Fruit fly (Drosophila melanogaster): ENCODE measurements around the gene PolrMT.

- no peak for TF ChIP-seq pad (GFP tag; optimal IDR thresholded peaks at IDR 0.05)
- TF ChIP-seq Clk (GFP tag; optimal IDR thresholded peaks at IDR 0.05): no peak
- TF ChIP-seq CG33017 (tag; optimal IDR thresholded peaks at IDR 0.05): no peak
- TF ChIP-seq Mnt (GFP tag; optimal IDR thresholded peaks at IDR 0.05): no peak
- TF ChIP-seq tj (GFP tag; optimal IDR thresholded peaks at IDR 0.05): no peak
- TF ChIP-seq CG11617 (GFP tag; optimal IDR thresholded peaks at IDR 0.05): no peak
- no peak for TF ChIP-seq CG7101 (tag; optimal IDR thresholded peaks at IDR 0.05)
- no peak for TF ChIP-seq kay (GFP tag; ENCODE audit: borderline replicate concordance)
- no peak for TF ChIP-seq CG7045 (GFP tag; optimal IDR thresholded peaks at IDR 0.05)
- no peak for TF ChIP-seq bab1 (GFP tag; optimal IDR thresholded peaks at IDR 0.05)
- no peak for TF ChIP-seq ovo (GFP tag; optimal IDR thresholded peaks at IDR 0.05)
- TF ChIP-seq CG5204 (GFP tag; optimal IDR thresholded peaks at IDR 0.05): no peak
Observed at dm6 chr2L:1066330-1066729, 41.8 kb downstream of the PolrMT start.

All from whole organism, adult.